Worm (Caenorhabditis elegans) whole organism, early embryonic: ENCODE measurements around the gene gcc-1.

ENCODE experiments used
- B0310.2 ChIP-seq: sonication (generic microtip); optimal IDR thresholded peaks from 2 replicates; lab custom pipeline; 2016; ENCODE audit warnings: mild to moderate bottlenecking, missing genetic modification characterization, missing compliant biosample characterization
- F13C5.2 ChIP-seq: sonication (generic microtip); optimal IDR thresholded peaks from 2 replicates; lab custom pipeline; 2017; ENCODE audit warnings: mild to moderate bottlenecking, missing genetic modification characterization, inconsistent platforms, missing compliant biosample characterization
- aly-1 ChIP-seq: sonication (generic microtip); optimal IDR thresholded peaks from 2 replicates; lab custom pipeline; 2016; ENCODE audit warnings: missing genetic modification characterization, missing compliant biosample characterization
- ama-1 ChIP-seq: fragments of 150-350 bp; optimal IDR thresholded peaks from 2 replicates; lab custom pipeline; 2014
- ceh-36 ChIP-seq: sonication (generic microtip); optimal IDR thresholded peaks from 2 replicates; lab custom pipeline; 2016; ENCODE audit warnings: missing genetic modification characterization, inconsistent platforms, missing compliant biosample characterization
- ets-7 ChIP-seq: sonication (generic microtip); optimal IDR thresholded peaks from 2 replicates; lab custom pipeline; 2016; ENCODE audit warnings: missing genotype, missing genetic modification characterization, missing compliant biosample characterization
- flt-1 ChIP-seq: fragments of 200-800 bp; sonication (Bioruptor generic); IDR thresholded peaks from 2 replicates; pipeline ENCODE4 v1.3.6; 2022; ENCODE audit warnings: missing genetic modification characterization, missing compliant biosample characterization
- hmg-4 ChIP-seq: fragments of 200-800 bp; sonication (Bioruptor generic); optimal IDR thresholded peaks from 2 replicates; lab custom pipeline; 2018; ENCODE audit warnings: mild to moderate bottlenecking, missing genetic modification characterization, missing compliant biosample characterization
- pes-1 ChIP-seq: fragments of 200-800 bp; sonication (Bioruptor generic); IDR thresholded peaks from 2 replicates; pipeline ENCODE4 v1.3.6; 2022; ENCODE audit warnings: missing genetic modification reagents, missing genetic modification characterization, missing compliant biosample characterization
- scrt-1 ChIP-seq: fragments of 200-800 bp; sonication (Bioruptor generic); IDR thresholded peaks from 2 replicates; pipeline ENCODE4 v1.3.6; 2022; ENCODE audit warnings: missing genetic modification characterization, missing compliant biosample characterization
- tbx-11 ChIP-seq: fragments of 200-800 bp; sonication (Bioruptor generic); IDR thresholded peaks from 2 replicates; pipeline ENCODE4 v1.3.6; 2022; ENCODE audit warnings: missing genetic modification characterization, missing compliant biosample characterization
- tra-4 ChIP-seq: sonication (generic microtip); optimal IDR thresholded peaks from 2 replicates; lab custom pipeline; 2017; ENCODE audit warnings: missing genetic modification characterization, missing compliant biosample characterization

DNA sequence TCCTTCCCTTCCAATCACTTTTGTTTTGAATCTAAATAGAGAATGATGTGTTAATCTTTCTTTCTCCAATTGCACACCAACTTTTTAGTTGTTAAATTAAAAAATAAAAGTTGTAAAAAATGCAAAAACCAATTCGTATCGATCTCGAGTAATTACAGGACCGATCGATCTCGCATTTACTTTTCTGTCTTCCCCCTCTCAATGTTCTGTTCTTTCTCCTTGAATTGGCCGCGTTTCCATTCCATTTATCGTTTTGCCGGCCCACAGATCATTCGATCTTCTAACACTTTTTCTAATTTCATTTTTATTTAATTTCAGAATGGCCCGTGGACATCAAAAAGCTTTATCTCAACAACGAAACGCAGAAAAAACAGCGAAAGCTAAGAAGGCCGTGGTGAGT, 24.6 kb upstream of the gcc-1 start, which contains the start of gene K10B3.1:
- TF ChIP-seq ama-1 (lab: Kevin White, UChicago), result no peak
- TF ChIP-seq flt-1, result no peak
- no peak for TF ChIP-seq B0310.2 (tag; lab: Kevin White, UChicago)
- TF ChIP-seq aly-1 (tag; lab: Kevin White, UChicago), result no peak
- TF ChIP-seq ets-7 (tag; lab: Kevin White, UChicago), result no peak
- TF ChIP-seq ceh-36 (tag; lab: Kevin White, UChicago), result no peak
- TF ChIP-seq tra-4 (tag; lab: Kevin White, UChicago), result no peak
- no peak for TF ChIP-seq F13C5.2
- no peak for TF ChIP-seq tbx-11 (GFP tag; lab: Robert Waterston, UW)
- TF ChIP-seq hmg-4 (GFP tag; lab: Kevin White, UChicago), result no peak
- no peak for TF ChIP-seq pes-1 (GFP tag; lab: Robert Waterston, UW)
- TF ChIP-seq scrt-1 (GFP tag; lab: Robert Waterston, UW), result no peak
